Worm (Caenorhabditis elegans) whole organism, L4 larva: ENCODE data around the gene Y48C3A.5.

Experiments used
- aha-1 ChIP-seq: fragments of 150-350 bp; peaks from one replicate; lab custom pipeline; 2014; ENCODE audit warnings: missing biosample characterization, missing genetic modification characterization
- ama-1 ChIP-seq: fragments of 150-350 bp; optimal IDR thresholded peaks from 2 replicates; lab custom pipeline; 2014; ENCODE audit warnings: inconsistent platforms, mixed read lengths
- ceh-62 ChIP-seq: sonication (generic microtip); optimal IDR thresholded peaks from 2 replicates; lab custom pipeline; 2017; ENCODE audit warnings: missing biosample characterization, missing genetic modification characterization
- ces-1 ChIP-seq: fragments of 150-350 bp; sonication (generic microtip); optimal IDR thresholded peaks from 4 replicates; lab custom pipeline; 2014; ENCODE audit warnings: missing biosample characterization, missing genetic modification reagents, missing genetic modification characterization
- daf-16 ChIP-seq, 3 experiments: sonication (generic microtip); optimal IDR thresholded peaks; 2 replicates each; lab custom pipeline; 2016 to 2017; ENCODE audit warnings: missing genetic modification characterization in 3 of 3, missing genetic modification reagents in 3 of 3, mild to moderate bottlenecking in 2 of 3, missing compliant biosample characterization in 2 of 3, missing biosample characterization in 1 of 3, moderate library complexity in 1 of 3
- fkh-10 ChIP-seq: fragments of 150-350 bp; optimal IDR thresholded peaks from 2 replicates; lab custom pipeline; 2014; ENCODE audit warnings: missing biosample characterization, missing genetic modification reagents, missing genetic modification characterization
- nhr-237 ChIP-seq: sonication (generic microtip); optimal IDR thresholded peaks from 2 replicates; lab custom pipeline; 2017; ENCODE audit warnings: missing biosample characterization, missing genetic modification characterization
- nhr-28 ChIP-seq: fragments of 150-350 bp; optimal IDR thresholded peaks from 2 replicates; lab custom pipeline; 2014; ENCODE audit warnings: missing biosample characterization, missing genetic modification characterization
- nhr-76 ChIP-seq: fragments of 150-350 bp; optimal IDR thresholded peaks from 2 replicates; lab custom pipeline; 2014; ENCODE audit warnings: missing biosample characterization, missing genetic modification characterization
- pqm-1 ChIP-seq: sonication (generic microtip); optimal IDR thresholded peaks from 2 replicates; lab custom pipeline; 2017; ENCODE audit warnings: missing biosample characterization, missing genetic modification characterization
- set-16 ChIP-seq: fragments of 200-800 bp; sonication (Bioruptor generic); IDR thresholded peaks from 2 replicates; pipeline ENCODE4 v1.3.6; 2022; ENCODE audit warnings: missing genetic modification reagents, missing genetic modification characterization, missing compliant biosample characterization
- snpc-4 ChIP-seq: fragments of 150-350 bp; optimal IDR thresholded peaks from 2 replicates; lab custom pipeline; 2014; ENCODE audit warnings: missing biosample characterization, missing genetic modification characterization
- tag-97 ChIP-seq: fragments of 200-800 bp; sonication (Bioruptor generic); IDR thresholded peaks from 2 replicates; pipeline ENCODE4 v1.3.6; 2022; ENCODE audit warnings: missing genetic modification characterization, missing compliant biosample characterization
- unc-62 ChIP-seq, 3 experiments: fragments of 150-350 bp in 1 of 3; sonication (generic microtip); optimal IDR thresholded peaks in 2 of 3; peaks in 1 of 3; 1 replicate in 1 of 3; 2 replicates in 2 of 3; lab custom pipeline; 2014 to 2017; ENCODE audit warnings: missing biosample characterization in 3 of 3, missing genetic modification characterization in 3 of 3, missing genetic modification reagents in 3 of 3, missing genotype in 1 of 3

DNA sequence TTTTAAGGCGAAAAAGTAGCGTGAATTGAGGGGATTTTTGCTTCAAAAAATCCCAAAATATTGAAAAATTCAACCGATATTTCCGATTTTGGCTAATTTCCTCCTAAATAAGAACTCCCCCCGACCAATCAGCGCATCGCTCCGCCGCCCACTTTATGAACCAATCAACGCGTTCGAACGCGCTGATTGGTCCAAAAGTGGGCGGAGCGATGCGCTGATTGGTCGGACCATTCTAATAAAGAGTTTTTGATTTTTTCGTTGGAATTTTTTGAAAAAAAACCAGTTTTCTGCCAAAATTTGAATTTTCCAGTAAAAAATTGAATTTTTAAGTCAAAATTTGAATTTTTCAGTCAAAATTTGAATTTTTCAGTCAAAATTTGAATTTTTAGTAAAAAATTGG is 50.4 kb downstream of the Y48C3A.5 start:
- no peak for TF ChIP-seq set-16
- TF ChIP-seq pqm-1 (tag; lab: Kevin White, UChicago), result no peak
- peak; percentile 34 for TF ChIP-seq aha-1 (tag; lab: Kevin White, UChicago)
- TF ChIP-seq tag-97, result no peak
- TF ChIP-seq ceh-62 (tag; lab: Kevin White, UChicago), result no peak
- TF ChIP-seq nhr-237 (tag; lab: Kevin White, UChicago), result no peak
- no peak for TF ChIP-seq nhr-76 (tag; lab: Kevin White, UChicago)
- no peak for TF ChIP-seq nhr-28
- no peak for TF ChIP-seq unc-62 (GFP tag; optimal IDR thresholded peaks at IDR 0.05 in 1 of 2; lab: Kevin White, UChicago)
- no peak for TF ChIP-seq unc-62 (tag; optimal IDR thresholded peaks at IDR 0.05; lab: Kevin White, UChicago)
- no peak for TF ChIP-seq ces-1 (GFP tag; lab: Kevin White, UChicago)
- TF ChIP-seq snpc-4 (tag; lab: Kevin White, UChicago), result no peak
- no peak for TF ChIP-seq daf-16 (GFP tag; optimal IDR thresholded peaks at IDR 0.05; lab: Kevin White, UChicago)
- TF ChIP-seq daf-16 (tag; optimal IDR thresholded peaks at IDR 0.05; lab: Kevin White, UChicago), result no peak
- no peak for TF ChIP-seq ama-1 (lab: Kevin White, UChicago)
- TF ChIP-seq fkh-10, result no peak
